Fruit fly (Drosophila melanogaster): ENCODE results near the gene CG34241.
A peak's percentile ranks its signal among the peaks of the same experiment; 100 is the strongest.

CG34241 gene

dm6 chr3L:12080423-12080822, 47.4 kb upstream of the CG34241 start:
- no peak for TF ChIP-seq pan (optimal IDR thresholded peaks at IDR 0.05)
- no peak for TF ChIP-seq Vsx2 (GFP tag; optimal IDR thresholded peaks at IDR 0.05; ENCODE audit: partially characterized antibody)
- no peak for TF ChIP-seq ey (GFP tag; optimal IDR thresholded peaks at IDR 0.05)
- TF ChIP-seq jim (GFP tag; optimal IDR thresholded peaks at IDR 0.05), result no peak
- TF ChIP-seq fru (GFP tag; optimal IDR thresholded peaks at IDR 0.05), result peak; percentile 10
- TF ChIP-seq dsf (GFP tag; optimal IDR thresholded peaks at IDR 0.05; ENCODE audit: borderline replicate concordance), result no peak
- peak; percentile 12 for TF ChIP-seq Hnf4 (GFP tag; optimal IDR thresholded peaks at IDR 0.05)
- TF ChIP-seq foxo (GFP tag; optimal IDR thresholded peaks at IDR 0.05), result peak in 1 of 2 experiments; percentile 18
- TF ChIP-seq tai (GFP tag; optimal IDR thresholded peaks at IDR 0.05), result peak; percentile 15
- peak; percentile 63 for TF ChIP-seq rgr (GFP tag; optimal IDR thresholded peaks at IDR 0.05)
- TF ChIP-seq N (GFP tag; optimal IDR thresholded peaks at IDR 0.05), result no peak
- TF ChIP-seq CG9705 (GFP tag; optimal IDR thresholded peaks at IDR 0.05), result no peak
- peak; percentile 7 for TF ChIP-seq OdsH (GFP tag; optimal IDR thresholded peaks at IDR 0.05)
- peak; percentile 5 for TF ChIP-seq h (GFP tag; optimal IDR thresholded peaks at IDR 0.05)
- TF ChIP-seq Hr83 (GFP tag; optimal IDR thresholded peaks at IDR 0.05; ENCODE audit: poor library complexity, severe bottlenecking), result peak; percentile 64

- TF ChIP-seq h (GFP tag; optimal IDR thresholded peaks at IDR 0.05) (peak; percentile 20), Dfd (GFP tag; optimal IDR thresholded peaks at IDR 0.05) (no peak), CrebA (GFP tag; optimal IDR thresholded peaks at IDR 0.05; ENCODE audit: borderline replicate concordance) (peak; percentile 50), HLH106 (tag; optimal IDR thresholded peaks at IDR 0.05) (peak; percentile 77), dmrt93B (GFP tag; optimal IDR thresholded peaks at IDR 0.05) (peak; percentile 57), lola (GFP tag; optimal IDR thresholded peaks at IDR 0.05) (no peak), N (GFP tag; optimal IDR thresholded peaks at IDR 0.05) (no peak), ey (GFP tag; optimal IDR thresholded peaks at IDR 0.05) (no peak), psq (GFP tag; optimal IDR thresholded peaks at IDR 0.05) (peak; percentile 95), usp (GFP tag; optimal IDR thresholded peaks at IDR 0.05) (no peak), Hr83 (GFP tag; optimal IDR thresholded peaks at IDR 0.05; ENCODE audit: poor library complexity, severe bottlenecking) (peak; percentile 91), sage (GFP tag; optimal IDR thresholded peaks at IDR 0.05) (peak; percentile 30), Abd-B (GFP tag; optimal IDR thresholded peaks at IDR 0.05) (no peak), Myc (optimal IDR thresholded peaks at IDR 0.05) (no peak), CG32264 (GFP tag; optimal IDR thresholded peaks at IDR 0.05) (no peak), rgr (GFP tag; optimal IDR thresholded peaks at IDR 0.05) (peak; percentile 17), Dif (GFP tag; optimal IDR thresholded peaks at IDR 0.05; ENCODE audit: partially characterized antibody) (peak; percentile 32), br (GFP tag; optimal IDR thresholded peaks at IDR 0.05) (peak; percentile 47), foxo (GFP tag; optimal IDR thresholded peaks at IDR 0.05) (peak; percentile 46 to 55), fru (GFP tag; optimal IDR thresholded peaks at IDR 0.05) (peak; percentile 42), tai (GFP tag; optimal IDR thresholded peaks at IDR 0.05) (no peak), jim (GFP tag; optimal IDR thresholded peaks at IDR 0.05) (peak; percentile 27), pan (optimal IDR thresholded peaks at IDR 0.05) (no peak), Sp1 (GFP tag; optimal IDR thresholded peaks at IDR 0.05) (peak; percentile 79), Mio (GFP tag; optimal IDR thresholded peaks at IDR 0.05) (no peak), OdsH (GFP tag; optimal IDR thresholded peaks at IDR 0.05) (peak; percentile 47), dsf (GFP tag; optimal IDR thresholded peaks at IDR 0.05; ENCODE audit: borderline replicate concordance) (no peak), dl (GFP tag; optimal IDR thresholded peaks at IDR 0.05; ENCODE audit: insufficient read depth in 1 of 2, partially characterized antibody in 2 of 2) (peak in 1 of 2 experiments; percentile 66), brk (GFP tag; optimal IDR thresholded peaks at IDR 0.05) (peak; percentile 2), Hnf4 (GFP tag; optimal IDR thresholded peaks at IDR 0.05) (peak; percentile 33), Hr78 (GFP tag; optimal IDR thresholded peaks at IDR 0.05) (no peak), sv (GFP tag; optimal IDR thresholded peaks at IDR 0.05) (peak; percentile 43), woc (GFP tag; optimal IDR thresholded peaks at IDR 0.05) (peak; percentile 18), Vsx2 (GFP tag; optimal IDR thresholded peaks at IDR 0.05; ENCODE audit: partially characterized antibody) (peak; percentile 78), CG9705 (GFP tag; optimal IDR thresholded peaks at IDR 0.05) (no peak), Jra (GFP tag; optimal IDR thresholded peaks at IDR 0.05) (no peak), GATAd (GFP tag; optimal IDR thresholded peaks at IDR 0.05) (no peak), Rel (GFP tag; optimal IDR thresholded peaks at IDR 0.05) (peak; percentile 23), Rel (tag; optimal IDR thresholded peaks at IDR 0.05) (peak; percentile 56)
Measured at dm6 chr3L:12081679-12082520, 45.9 kb upstream of the CG34241 start, which contains the start of gene Sema5c. TSS of gene Sema5c (minus strand) at chr3L:12081830.

Data from whole organism, wandering third instar larva.